Worm (Caenorhabditis elegans) whole organism, young adult: ENCODE results near the gene gldi-2.
A peak's percentile ranks its signal among the peaks of the same experiment; 100 is the strongest.

Source experiments
- D2030.7 ChIP-seq: fragments of 200-800 bp; sonication (Bioruptor generic); IDR thresholded peaks from 2 replicates; pipeline ENCODE4 v1.3.6; 2022; ENCODE audit warnings: missing genetic modification reagents, missing genetic modification characterization, missing compliant biosample characterization
- K11D2.4 ChIP-seq: fragments of 200-800 bp; sonication (Bioruptor generic); IDR thresholded peaks from 2 replicates; pipeline ENCODE4 v1.3.6; 2022; ENCODE audit warnings: missing genetic modification reagents, missing genetic modification characterization, missing compliant biosample characterization
- K12H6.12 ChIP-seq: fragments of 200-800 bp; sonication (Bioruptor generic); optimal IDR thresholded peaks from 2 replicates; lab custom pipeline; 2018; ENCODE audit warnings: mild to moderate bottlenecking, missing genetic modification characterization, missing compliant biosample characterization
- Y56A3A.18 ChIP-seq: fragments of 200-800 bp; sonication (Bioruptor generic); IDR thresholded peaks from 2 replicates; pipeline ENCODE4 v1.3.6; 2022; ENCODE audit warnings: missing genetic modification reagents, missing genetic modification characterization, missing compliant biosample characterization
- Y79H2A.3 ChIP-seq: fragments of 200-800 bp; sonication (Bioruptor generic); conservative IDR thresholded peaks from 2 replicates; pipeline ENCODE4 v1.3.6; 2022; ENCODE audit warnings: missing genetic modification reagents, missing genetic modification characterization, missing compliant biosample characterization
- ZK185.1 ChIP-seq: sonication (generic microtip); optimal IDR thresholded peaks from 2 replicates; lab custom pipeline; 2016; ENCODE audit warnings: mild to moderate bottlenecking, missing genetic modification characterization, missing compliant biosample characterization; ENCODE audit not compliant: poor library complexity, severe bottlenecking
- atf-7 ChIP-seq: sonication (generic microtip); optimal IDR thresholded peaks from 2 replicates; lab custom pipeline; 2017; ENCODE audit warnings: mild to moderate bottlenecking, missing genetic modification characterization, missing compliant biosample characterization
- athp-1 ChIP-seq: sonication (generic microtip); optimal IDR thresholded peaks from 2 replicates; lab custom pipeline; 2017; ENCODE audit warnings: mild to moderate bottlenecking, missing genetic modification characterization, missing compliant biosample characterization
- attf-5 ChIP-seq: fragments of 200-800 bp; sonication (Bioruptor generic); optimal IDR thresholded peaks from 2 replicates; lab custom pipeline; 2018; ENCODE audit warnings: mild to moderate bottlenecking, missing genetic modification characterization, missing compliant biosample characterization
- bed-1 ChIP-seq: fragments of 200-800 bp; sonication (Bioruptor generic); IDR thresholded peaks from 2 replicates; pipeline ENCODE4 v1.3.6; 2022; ENCODE audit warnings: missing genetic modification reagents, missing genetic modification characterization, missing compliant biosample characterization
- ceh-100 ChIP-seq: fragments of 200-800 bp; sonication (Bioruptor generic); IDR thresholded peaks from 2 replicates; pipeline ENCODE4 v1.3.6; 2022; ENCODE audit warnings: missing genetic modification reagents, missing genetic modification characterization, missing compliant biosample characterization
- ceh-27 ChIP-seq: fragments of 200-800 bp; sonication (Bioruptor generic); optimal IDR thresholded peaks from 2 replicates; lab custom pipeline; 2018; ENCODE audit warnings: mild to moderate bottlenecking, missing genetic modification characterization, moderate library complexity, missing compliant biosample characterization
- ceh-58 ChIP-seq: fragments of 200-800 bp; sonication (Bioruptor generic); IDR thresholded peaks from 2 replicates; pipeline ENCODE4 v1.3.6; 2022; ENCODE audit warnings: missing genetic modification characterization, missing compliant biosample characterization
- ceh-79 ChIP-seq: sonication (generic microtip); optimal IDR thresholded peaks from 2 replicates; lab custom pipeline; 2017; ENCODE audit warnings: mild to moderate bottlenecking, missing genetic modification characterization, missing compliant biosample characterization
- ceh-91 ChIP-seq: fragments of 200-800 bp; sonication (Bioruptor generic); IDR thresholded peaks from 2 replicates; pipeline ENCODE4 v1.3.6; 2022; ENCODE audit warnings: missing genetic modification reagents, missing genetic modification characterization, missing compliant biosample characterization
- dox-1 ChIP-seq: fragments of 200-800 bp; sonication (Bioruptor generic); IDR thresholded peaks from 2 replicates; pipeline ENCODE4 v1.3.6; 2022; ENCODE audit warnings: missing genetic modification reagents, missing genetic modification characterization, missing compliant biosample characterization
- dpl-1 ChIP-seq: fragments of 150-350 bp; optimal IDR thresholded peaks from 2 replicates; lab custom pipeline; 2014; ENCODE audit warnings: missing biosample characterization, missing genetic modification reagents, missing genetic modification characterization
- efl-1 ChIP-seq: fragments of 150-350 bp; optimal IDR thresholded peaks from 2 replicates; lab custom pipeline; 2014; ENCODE audit warnings: missing biosample characterization, missing genetic modification reagents, missing genetic modification characterization
- fkh-3 ChIP-seq: sonication (generic microtip); optimal IDR thresholded peaks from 2 replicates; lab custom pipeline; 2016; ENCODE audit warnings: mild to moderate bottlenecking, missing genetic modification characterization, missing compliant biosample characterization
- him-1 ChIP-seq: sonication (generic microtip); optimal IDR thresholded peaks from 2 replicates; lab custom pipeline; 2016; ENCODE audit warnings: missing genotype, missing genetic modification reagents, missing genetic modification characterization, missing compliant biosample characterization
- hmg-1.2 ChIP-seq: fragments of 200-800 bp; sonication (Bioruptor generic); IDR thresholded peaks from 2 replicates; pipeline ENCODE4 v1.3.6; 2022; ENCODE audit warnings: missing genetic modification reagents, missing genetic modification characterization, missing compliant biosample characterization
- hrde-1 ChIP-seq: sonication (generic microtip); optimal IDR thresholded peaks from 2 replicates; lab custom pipeline; 2016; ENCODE audit warnings: missing genetic modification characterization, mild to moderate bottlenecking, missing compliant biosample characterization, moderate library complexity, missing genotype, missing genetic modification reagents, borderline replicate concordance
- let-526 ChIP-seq: fragments of 200-800 bp; sonication (Bioruptor generic); IDR thresholded peaks from 2 replicates; pipeline ENCODE4 v1.3.6; 2022; ENCODE audit warnings: missing genetic modification reagents, missing genetic modification characterization, missing compliant biosample characterization
- let-607 ChIP-seq, 2 experiments: fragments of 200-800 bp in 1 of 2; sonication (Bioruptor generic) in 1 of 2; sonication (generic microtip) in 1 of 2; optimal IDR thresholded peaks; 2 replicates each; lab custom pipeline; 2016 to 2018; ENCODE audit warnings: mild to moderate bottlenecking in 2 of 2, missing compliant biosample characterization in 2 of 2, missing genetic modification characterization in 2 of 2, moderate library complexity in 2 of 2, missing genotype in 1 of 2
- lin-40 ChIP-seq: sonication (generic microtip); optimal IDR thresholded peaks from 2 replicates; lab custom pipeline; 2016; ENCODE audit warnings: missing genetic modification characterization, mild to moderate bottlenecking, missing compliant biosample characterization, missing genotype, missing genetic modification reagents
- lin-54 ChIP-seq: fragments of 200-800 bp; sonication (Bioruptor generic); optimal IDR thresholded peaks from 2 replicates; lab custom pipeline; 2018; ENCODE audit warnings: mild to moderate bottlenecking, missing genetic modification characterization, missing compliant biosample characterization
- lsl-1 ChIP-seq: fragments of 200-800 bp; sonication (Bioruptor generic); optimal IDR thresholded peaks from 2 replicates; lab custom pipeline; 2018; ENCODE audit warnings: mild to moderate bottlenecking, missing genetic modification characterization, moderate library complexity, missing compliant biosample characterization
- madf-3 ChIP-seq: fragments of 200-800 bp; sonication (Bioruptor generic); IDR thresholded peaks from 2 replicates; pipeline ENCODE4 v1.3.6; 2022; ENCODE audit warnings: missing genetic modification reagents, missing genetic modification characterization, missing compliant biosample characterization
- madf-6 ChIP-seq: fragments of 200-800 bp; sonication (Bioruptor generic); IDR thresholded peaks from 2 replicates; pipeline ENCODE4 v1.3.6; 2022; ENCODE audit warnings: missing genetic modification reagents, missing genetic modification characterization, missing compliant biosample characterization
- madf-8 ChIP-seq: fragments of 200-800 bp; sonication (Bioruptor generic); conservative IDR thresholded peaks from 2 replicates; pipeline ENCODE4 v1.3.6; 2022; ENCODE audit warnings: missing genetic modification reagents, missing genetic modification characterization, missing compliant biosample characterization
- mcd-1 ChIP-seq: fragments of 200-800 bp; sonication (Bioruptor generic); IDR thresholded peaks from 2 replicates; pipeline ENCODE4 v1.3.6; 2022; ENCODE audit warnings: missing genetic modification reagents, missing genetic modification characterization, missing compliant biosample characterization
- mxl-1 ChIP-seq: sonication (generic microtip); optimal IDR thresholded peaks from 2 replicates; lab custom pipeline; 2016; ENCODE audit warnings: missing genetic modification characterization, missing compliant biosample characterization
- nfyb-1 ChIP-seq: fragments of 200-800 bp; sonication (Bioruptor generic); IDR thresholded peaks from 2 replicates; pipeline ENCODE4 v1.3.6; 2022; ENCODE audit warnings: missing genetic modification reagents, missing genetic modification characterization, missing compliant biosample characterization
- pbrm-1 ChIP-seq: fragments of 200-800 bp; sonication (Bioruptor generic); IDR thresholded peaks from 2 replicates; pipeline ENCODE4 v1.3.6; 2022; ENCODE audit warnings: missing genetic modification reagents, missing genetic modification characterization, missing compliant biosample characterization
- snpc-3.4 ChIP-seq: sonication (generic microtip); optimal IDR thresholded peaks from 2 replicates; lab custom pipeline; 2017; ENCODE audit warnings: missing genetic modification characterization, mild to moderate bottlenecking, missing compliant biosample characterization, antibody characterized with exemption, moderate library complexity, missing genotype, missing genetic modification reagents
- snpc-4 ChIP-seq, 5 experiments: fragments of 150-350 bp in 1 of 5; sonication (generic microtip) in 4 of 5; optimal IDR thresholded peaks; 2 replicates each; lab custom pipeline; 2014 to 2018; ENCODE audit warnings: missing genetic modification characterization in 5 of 5, missing biosample characterization in 3 of 5, antibody characterized with exemption in 2 of 5, mild to moderate bottlenecking in 2 of 5, missing compliant biosample characterization in 2 of 5, missing genotype in 2 of 5, moderate library complexity in 2 of 5, missing genetic modification reagents in 1 of 5
- tbp1 ChIP-seq: fragments of 200-800 bp; sonication (Bioruptor generic); optimal IDR thresholded peaks from 2 replicates; lab custom pipeline; 2018; ENCODE audit warnings: mild to moderate bottlenecking, missing genetic modification characterization, missing compliant biosample characterization
- tlf-1 ChIP-seq: fragments of 200-800 bp; sonication (Bioruptor generic); optimal IDR thresholded peaks from 2 replicates; lab custom pipeline; 2018; ENCODE audit warnings: mild to moderate bottlenecking, missing genetic modification characterization, missing compliant biosample characterization
- unc-130 ChIP-seq: sonication (generic microtip); optimal IDR thresholded peaks from 2 replicates; lab custom pipeline; 2016; ENCODE audit warnings: missing genetic modification reagents, missing genetic modification characterization, missing compliant biosample characterization
- xnd-1 ChIP-seq: sonication (generic microtip); optimal IDR thresholded peaks from 2 replicates; lab custom pipeline; 2016; ENCODE audit warnings: missing genotype, missing genetic modification reagents, missing genetic modification characterization, missing compliant biosample characterization
- ztf-18 ChIP-seq: sonication (generic microtip); optimal IDR thresholded peaks from 2 replicates; lab custom pipeline; 2016; ENCODE audit warnings: missing genotype, mild to moderate bottlenecking, missing genetic modification characterization, missing compliant biosample characterization
- ztf-25 ChIP-seq: fragments of 200-800 bp; sonication (Bioruptor generic); IDR thresholded peaks from 2 replicates; pipeline ENCODE4 v1.3.6; 2022; ENCODE audit warnings: missing genetic modification reagents, missing genetic modification characterization, missing compliant biosample characterization
- ztf-26 ChIP-seq: sonication (generic microtip); optimal IDR thresholded peaks from 2 replicates; lab custom pipeline; 2017; ENCODE audit warnings: missing genetic modification characterization, missing compliant biosample characterization

gldi-2 gene

DNA sequence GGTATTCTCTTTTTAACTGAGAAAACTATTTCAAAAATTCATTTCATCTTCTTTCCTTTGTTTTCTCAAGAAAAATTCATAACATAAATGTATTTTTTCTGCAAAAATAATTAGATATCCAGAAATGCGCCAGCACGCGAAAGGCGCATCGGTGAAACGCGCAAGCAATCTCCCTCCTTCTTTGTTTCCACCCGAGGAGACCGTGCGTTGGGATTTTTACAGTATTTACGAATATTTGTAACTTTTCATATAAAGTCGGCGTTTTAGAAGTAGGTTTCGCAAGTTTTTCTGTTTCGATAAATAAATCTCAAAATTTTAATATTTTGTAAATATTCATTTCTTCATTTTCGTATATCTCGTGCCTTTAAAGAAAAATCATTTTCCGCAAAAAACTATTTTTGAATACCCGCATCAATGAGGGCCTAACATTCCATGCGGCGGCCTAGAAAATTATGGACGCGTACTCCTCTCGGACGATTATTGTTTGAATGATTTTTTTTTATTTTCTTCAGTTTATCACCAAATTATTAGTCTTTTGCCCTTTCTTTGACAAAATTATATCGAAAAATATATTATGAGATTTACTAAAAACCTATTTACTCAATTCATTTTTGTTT, 6.7 kb upstream of the gldi-2 start, which contains the start of gene ssup-72:
TSS of gene ssup-72 (plus strand) at position 181 of the 617 bp plus-strand sequence.
- peak; percentile 24; the same call in 1 of the 2 replicates for TF ChIP-seq hmg-1.2 (GFP tag; lab: Robert Waterston, UW)
- TF ChIP-seq ceh-58 (GFP tag; lab: Robert Waterston, UW): no peak
- peak; percentile 76 for TF ChIP-seq D2030.7 (GFP tag; lab: Robert Waterston, UW)
- TF ChIP-seq madf-3 (GFP tag; lab: Robert Waterston, UW): 0 out of 2 replicates have a peak, but pooled peaks have one; percentile 31
- TF ChIP-seq madf-8: peak; percentile 50
- no peak for TF ChIP-seq fkh-3 (tag; lab: Kevin White, UChicago)
- TF ChIP-seq unc-130: peak; percentile 66
- peak; percentile 35; the same call in 1 of the 2 replicates for TF ChIP-seq nfyb-1 (GFP tag; lab: Robert Waterston, UW)
- TF ChIP-seq Y56A3A.18 (GFP tag; lab: Robert Waterston, UW): no peak
- no peak for TF ChIP-seq let-526 (GFP tag; lab: Robert Waterston, UW)
- no peak for TF ChIP-seq snpc-3.4
- 0 out of 2 replicates have a peak, but pooled peaks have one; percentile 16 for TF ChIP-seq ceh-100 (GFP tag; lab: Robert Waterston, UW)
- peak; percentile 22 for TF ChIP-seq tbp1 (GFP tag; lab: Kevin White, UChicago)
- TF ChIP-seq ztf-18 (tag; lab: Kevin White, UChicago): peak; percentile 92
- TF ChIP-seq ztf-26: no peak
- TF ChIP-seq ztf-25 (GFP tag; lab: Robert Waterston, UW): 0 out of 2 replicates have a peak, but pooled peaks have one; percentile 6
- peak; percentile 45; the same call in 1 of the 2 replicates for TF ChIP-seq ceh-91
- TF ChIP-seq attf-5: peak; percentile 59
- no peak for TF ChIP-seq hrde-1 (tag; lab: Kevin White, UChicago)
- TF ChIP-seq dpl-1: peak; percentile 35
- TF ChIP-seq K11D2.4: 0 out of 2 replicates have a peak, but pooled peaks have one; percentile 32
- TF ChIP-seq lsl-1 (GFP tag; lab: Kevin White, UChicago): peak; percentile 60
- no peak for TF ChIP-seq atf-7 (tag; lab: Kevin White, UChicago)
- TF ChIP-seq K12H6.12 (tag; lab: Kevin White, UChicago): peak; percentile 1
- peak; percentile 55 for TF ChIP-seq ceh-27
- peak; percentile 9 for TF ChIP-seq him-1 (tag; lab: Kevin White, UChicago)
- TF ChIP-seq ceh-79 (tag; lab: Kevin White, UChicago): no peak
- TF ChIP-seq bed-1: no peak
- TF ChIP-seq Y79H2A.3 (GFP tag; lab: Robert Waterston, UW): no peak
- TF ChIP-seq snpc-4 (GFP tag; optimal IDR thresholded peaks at IDR 0.05; lab: Kevin White, UChicago): no peak
- TF ChIP-seq snpc-4 (tag; optimal IDR thresholded peaks at IDR 0.05; lab: Kevin White, UChicago): peak in 2 of 4 experiments; percentile 8 to 33
- TF ChIP-seq xnd-1 (tag; lab: Kevin White, UChicago): peak; percentile 41
- peak in 1 of 2 experiments; percentile 58 for TF ChIP-seq let-607 (tag; optimal IDR thresholded peaks at IDR 0.05; lab: Kevin White, UChicago)
- peak; percentile 72 for TF ChIP-seq ZK185.1 (tag; lab: Kevin White, UChicago)
- peak; percentile 59 for TF ChIP-seq lin-40 (tag; lab: Kevin White, UChicago)
- TF ChIP-seq athp-1: peak; percentile 22
- TF ChIP-seq mcd-1: peak; percentile 62; the same call in 1 of the 2 replicates
- peak; percentile 78 for TF ChIP-seq lin-54 (GFP tag; lab: Kevin White, UChicago)
- peak; percentile 81 for TF ChIP-seq madf-6 (GFP tag; lab: Robert Waterston, UW)
- TF ChIP-seq efl-1 (GFP tag; lab: Kevin White, UChicago): peak; percentile 48
- peak; percentile 81 for TF ChIP-seq dox-1 (GFP tag; lab: Robert Waterston, UW)
- TF ChIP-seq mxl-1: no peak
- TF ChIP-seq tlf-1 (GFP tag; lab: Kevin White, UChicago): peak; percentile 8
- TF ChIP-seq pbrm-1 (GFP tag; lab: Robert Waterston, UW): peak; percentile 50; the same call in 1 of the 2 replicates
